Worm (Caenorhabditis elegans) whole organism, young adult: ENCODE data around the gene K01A2.6.

Experiments
- B0019.2 ChIP-seq: fragments of 200-800 bp; sonication (Bioruptor generic); conservative IDR thresholded peaks from 2 replicates; pipeline ENCODE4 v1.3.6; 2022; ENCODE audit warnings: missing genetic modification reagents, missing genetic modification characterization, missing compliant biosample characterization
- C06A6.2 ChIP-seq: fragments of 200-800 bp; sonication (Bioruptor generic); conservative IDR thresholded peaks from 2 replicates; pipeline ENCODE4 v1.3.6; 2022; ENCODE audit warnings: missing genetic modification characterization, missing compliant biosample characterization
- F10E7.11 ChIP-seq: sonication (generic microtip); optimal IDR thresholded peaks from 2 replicates; lab custom pipeline; 2017; ENCODE audit warnings: mild to moderate bottlenecking, missing genetic modification characterization, moderate library complexity, missing compliant biosample characterization
- F23B12.7 ChIP-seq: sonication (generic microtip); optimal IDR thresholded peaks from 2 replicates; lab custom pipeline; 2017; ENCODE audit warnings: missing genetic modification characterization, mild to moderate bottlenecking, missing compliant biosample characterization, antibody characterized with exemption, moderate library complexity; ENCODE audit not compliant: insufficient read depth
- F39B2.1 ChIP-seq: fragments of 200-800 bp; sonication (Bioruptor generic); IDR thresholded peaks from 2 replicates; pipeline ENCODE4 v1.3.6; 2022; ENCODE audit warnings: missing genetic modification reagents, missing genetic modification characterization, missing compliant biosample characterization
- F55B11.4 ChIP-seq: sonication (generic microtip); optimal IDR thresholded peaks from 2 replicates; lab custom pipeline; 2016; ENCODE audit warnings: missing compliant biosample characterization, missing genetic modification characterization, borderline replicate concordance; ENCODE audit not compliant: insufficient read depth
- K12H6.12 ChIP-seq: fragments of 200-800 bp; sonication (Bioruptor generic); optimal IDR thresholded peaks from 2 replicates; lab custom pipeline; 2018; ENCODE audit warnings: mild to moderate bottlenecking, missing genetic modification characterization, missing compliant biosample characterization
- T26A5.8 ChIP-seq: sonication (generic microtip); optimal IDR thresholded peaks from 2 replicates; lab custom pipeline; 2016; ENCODE audit warnings: missing genetic modification characterization, missing compliant biosample characterization
- Y56A3A.18 ChIP-seq: fragments of 200-800 bp; sonication (Bioruptor generic); IDR thresholded peaks from 2 replicates; pipeline ENCODE4 v1.3.6; 2022; ENCODE audit warnings: missing genetic modification reagents, missing genetic modification characterization, missing compliant biosample characterization
- Y67H2A.10 ChIP-seq: fragments of 200-800 bp; sonication (Bioruptor generic); conservative IDR thresholded peaks from 2 replicates; pipeline ENCODE4 v1.3.6; 2022; ENCODE audit warnings: missing genetic modification reagents, missing genetic modification characterization, missing compliant biosample characterization
- aptf-3 ChIP-seq: fragments of 200-800 bp; sonication (Bioruptor generic); IDR thresholded peaks from 2 replicates; pipeline ENCODE4 v1.3.6; 2022; ENCODE audit warnings: missing genetic modification characterization, missing compliant biosample characterization
- athp-1 ChIP-seq: sonication (generic microtip); optimal IDR thresholded peaks from 2 replicates; lab custom pipeline; 2017; ENCODE audit warnings: mild to moderate bottlenecking, missing genetic modification characterization, missing compliant biosample characterization
- attf-6 ChIP-seq: fragments of 200-800 bp; sonication (Bioruptor generic); IDR thresholded peaks from 2 replicates; pipeline ENCODE4 v1.3.6; 2022; ENCODE audit warnings: missing genetic modification reagents, missing genetic modification characterization, missing compliant biosample characterization
- bed-2 ChIP-seq: fragments of 200-800 bp; sonication (Bioruptor generic); IDR thresholded peaks from 2 replicates; pipeline ENCODE4 v1.3.6; 2022; ENCODE audit warnings: missing genetic modification reagents, missing genetic modification characterization, missing compliant biosample characterization
- cebp-1 ChIP-seq, 2 experiments: fragments of 200-800 bp in 1 of 2; sonication (Bioruptor generic) in 1 of 2; sonication (generic microtip) in 1 of 2; IDR thresholded peaks in 1 of 2; optimal IDR thresholded peaks in 1 of 2; 2 replicates each; pipeline versions ENCODE4 v1.3.6 to Lab custom; 2017 to 2022; ENCODE audit warnings: missing compliant biosample characterization in 2 of 2, missing genetic modification characterization in 2 of 2, mild to moderate bottlenecking in 1 of 2, missing genetic modification reagents in 1 of 2, moderate library complexity in 1 of 2
- ceh-100 ChIP-seq: fragments of 200-800 bp; sonication (Bioruptor generic); IDR thresholded peaks from 2 replicates; pipeline ENCODE4 v1.3.6; 2022; ENCODE audit warnings: missing genetic modification reagents, missing genetic modification characterization, missing compliant biosample characterization
- ceh-40 ChIP-seq: fragments of 200-800 bp; sonication (Bioruptor generic); IDR thresholded peaks from 2 replicates; pipeline ENCODE4 v1.3.6; 2022; ENCODE audit warnings: missing genetic modification characterization, missing compliant biosample characterization
- chd-7 ChIP-seq: sonication (generic microtip); optimal IDR thresholded peaks from 2 replicates; lab custom pipeline; 2016; ENCODE audit warnings: mild to moderate bottlenecking, missing genetic modification characterization, moderate library complexity, missing compliant biosample characterization
- ekl-4 ChIP-seq: fragments of 200-800 bp; sonication (Bioruptor generic); IDR thresholded peaks from 2 replicates; pipeline ENCODE4 v1.3.6; 2022; ENCODE audit warnings: missing genetic modification reagents, missing genetic modification characterization, missing compliant biosample characterization
- ets-4 ChIP-seq: fragments of 200-800 bp; sonication (Bioruptor generic); optimal IDR thresholded peaks from 2 replicates; lab custom pipeline; 2018; ENCODE audit warnings: mild to moderate bottlenecking, missing genetic modification characterization, missing compliant biosample characterization
- hmg-1.2 ChIP-seq: fragments of 200-800 bp; sonication (Bioruptor generic); IDR thresholded peaks from 2 replicates; pipeline ENCODE4 v1.3.6; 2022; ENCODE audit warnings: missing genetic modification reagents, missing genetic modification characterization, missing compliant biosample characterization
- let-607 ChIP-seq, 2 experiments: fragments of 200-800 bp in 1 of 2; sonication (Bioruptor generic) in 1 of 2; sonication (generic microtip) in 1 of 2; optimal IDR thresholded peaks; 2 replicates each; lab custom pipeline; 2016 to 2018; ENCODE audit warnings: mild to moderate bottlenecking in 2 of 2, missing compliant biosample characterization in 2 of 2, missing genetic modification characterization in 2 of 2, moderate library complexity in 2 of 2, missing genotype in 1 of 2
- lin-35 ChIP-seq, 3 experiments: fragments of 150-350 bp in 2 of 3; sonication (generic microtip) in 1 of 3; optimal IDR thresholded peaks; 2 replicates each; lab custom pipeline; 2014 to 2018; ENCODE audit warnings: missing biosample characterization in 3 of 3, missing genetic modification characterization in 3 of 3, missing genetic modification reagents in 3 of 3
- lin-54 ChIP-seq: fragments of 200-800 bp; sonication (Bioruptor generic); optimal IDR thresholded peaks from 2 replicates; lab custom pipeline; 2018; ENCODE audit warnings: mild to moderate bottlenecking, missing genetic modification characterization, missing compliant biosample characterization
- madf-6 ChIP-seq: fragments of 200-800 bp; sonication (Bioruptor generic); IDR thresholded peaks from 2 replicates; pipeline ENCODE4 v1.3.6; 2022; ENCODE audit warnings: missing genetic modification reagents, missing genetic modification characterization, missing compliant biosample characterization
- madf-8 ChIP-seq: fragments of 200-800 bp; sonication (Bioruptor generic); conservative IDR thresholded peaks from 2 replicates; pipeline ENCODE4 v1.3.6; 2022; ENCODE audit warnings: missing genetic modification reagents, missing genetic modification characterization, missing compliant biosample characterization
- mcd-1 ChIP-seq: fragments of 200-800 bp; sonication (Bioruptor generic); IDR thresholded peaks from 2 replicates; pipeline ENCODE4 v1.3.6; 2022; ENCODE audit warnings: missing genetic modification reagents, missing genetic modification characterization, missing compliant biosample characterization
- mel-28 ChIP-seq: sonication (generic microtip); optimal IDR thresholded peaks from 2 replicates; lab custom pipeline; 2016; ENCODE audit warnings: borderline replicate concordance, mild to moderate bottlenecking, missing genetic modification characterization, missing compliant biosample characterization
- nfyb-1 ChIP-seq: fragments of 200-800 bp; sonication (Bioruptor generic); IDR thresholded peaks from 2 replicates; pipeline ENCODE4 v1.3.6; 2022; ENCODE audit warnings: missing genetic modification reagents, missing genetic modification characterization, missing compliant biosample characterization
- nhr-27 ChIP-seq: fragments of 200-800 bp; sonication (Bioruptor generic); optimal IDR thresholded peaks from 2 replicates; lab custom pipeline; 2018; ENCODE audit warnings: mild to moderate bottlenecking, missing genetic modification characterization, moderate library complexity, missing compliant biosample characterization
- nhr-80 ChIP-seq: sonication (generic microtip); optimal IDR thresholded peaks from 2 replicates; lab custom pipeline; 2016; ENCODE audit warnings: missing genetic modification characterization, missing compliant biosample characterization
- pha-4 ChIP-seq: fragments of 150-350 bp; sonication (generic microtip); optimal IDR thresholded peaks from 2 replicates; lab custom pipeline; 2014; ENCODE audit warnings: missing biosample characterization, missing genetic modification reagents, missing genetic modification characterization
- rcor-1 ChIP-seq: fragments of 200-800 bp; sonication (Bioruptor generic); IDR thresholded peaks from 2 replicates; pipeline ENCODE4 v1.3.6; 2022; ENCODE audit warnings: missing genetic modification reagents, missing genetic modification characterization, missing compliant biosample characterization
- repo-1 ChIP-seq: sonication (generic microtip); optimal IDR thresholded peaks from 2 replicates; lab custom pipeline; 2017; ENCODE audit warnings: mild to moderate bottlenecking, missing genetic modification characterization, missing compliant biosample characterization
- tbp1 ChIP-seq: fragments of 200-800 bp; sonication (Bioruptor generic); optimal IDR thresholded peaks from 2 replicates; lab custom pipeline; 2018; ENCODE audit warnings: mild to moderate bottlenecking, missing genetic modification characterization, missing compliant biosample characterization
- tbx-9 ChIP-seq: sonication (generic microtip); optimal IDR thresholded peaks from 2 replicates; lab custom pipeline; 2016; ENCODE audit warnings: borderline replicate concordance, missing genetic modification characterization, inconsistent platforms, missing compliant biosample characterization
- tlf-1 ChIP-seq: fragments of 200-800 bp; sonication (Bioruptor generic); optimal IDR thresholded peaks from 2 replicates; lab custom pipeline; 2018; ENCODE audit warnings: mild to moderate bottlenecking, missing genetic modification characterization, missing compliant biosample characterization
- ztf-26 ChIP-seq: sonication (generic microtip); optimal IDR thresholded peaks from 2 replicates; lab custom pipeline; 2017; ENCODE audit warnings: missing genetic modification characterization, missing compliant biosample characterization
- ztf-28 ChIP-seq: fragments of 200-800 bp; sonication (Bioruptor generic); IDR thresholded peaks from 2 replicates; pipeline ENCODE4 v1.3.6; 2022; ENCODE audit warnings: missing genetic modification reagents, missing genetic modification characterization, missing compliant biosample characterization
- ztf-3 ChIP-seq: fragments of 200-800 bp; sonication (Bioruptor generic); optimal IDR thresholded peaks from 2 replicates; lab custom pipeline; 2018; ENCODE audit warnings: mild to moderate bottlenecking, missing genetic modification characterization, missing compliant biosample characterization
- ztf-6 ChIP-seq: fragments of 200-800 bp; sonication (Bioruptor generic); IDR thresholded peaks from 2 replicates; pipeline ENCODE4 v1.3.6; 2022; ENCODE audit warnings: missing genetic modification reagents, missing genetic modification characterization, missing compliant biosample characterization

Gene K01A2.6

ce11 chrII:285627-286550 is 13.9 kb upstream of the K01A2.6 start, which contains the start of gene B0432.10 (continued):
- 0 out of 2 replicates have a peak, but pooled peaks have one; percentile 14 for TF ChIP-seq ceh-100 (GFP tag; lab: Robert Waterston, UW)
- no peak for TF ChIP-seq cebp-1 (GFP tag; IDR thresholded peaks at IDR 0.05; lab: Robert Waterston, UW)
- peak; percentile 65 for TF ChIP-seq cebp-1 (tag; optimal IDR thresholded peaks at IDR 0.05; lab: Kevin White, UChicago)
- TF ChIP-seq ztf-6 (GFP tag; lab: Robert Waterston, UW) = no peak
- no peak for TF ChIP-seq ceh-40 (GFP tag; lab: Robert Waterston, UW)
- peak; percentile 69; the same call in 1 of the 2 replicates for TF ChIP-seq nfyb-1
- TF ChIP-seq mel-28 = no peak
- peak; percentile 81 for TF ChIP-seq mcd-1 (GFP tag; lab: Robert Waterston, UW)
- TF ChIP-seq bed-2 (GFP tag; lab: Robert Waterston, UW) = no peak
- TF ChIP-seq F23B12.7 (tag; lab: Kevin White, UChicago) = peak; percentile 75
- TF ChIP-seq K12H6.12 (tag; lab: Kevin White, UChicago) = peak; percentile 44
- no peak for TF ChIP-seq T26A5.8 (tag; lab: Kevin White, UChicago)
- peak; percentile 31; the same call in 1 of the 2 replicates for TF ChIP-seq hmg-1.2 (GFP tag; lab: Robert Waterston, UW)
- peak; percentile 30 for TF ChIP-seq tbp1 (GFP tag; lab: Kevin White, UChicago)
- TF ChIP-seq attf-6 = no peak
- peak; percentile 7 for TF ChIP-seq tlf-1
- no peak for TF ChIP-seq Y67H2A.10 (GFP tag; lab: Robert Waterston, UW)
- no peak for TF ChIP-seq ztf-3
- TF ChIP-seq lin-35 (GFP tag; optimal IDR thresholded peaks at IDR 0.05; lab: Kevin White, UChicago) = peak in 1 of 3 experiments; percentile 96
- TF ChIP-seq athp-1 (tag; lab: Kevin White, UChicago) = no peak
- no peak for TF ChIP-seq B0019.2 (GFP tag; lab: Robert Waterston, UW)
- TF ChIP-seq rcor-1 (GFP tag; lab: Robert Waterston, UW) = peak; percentile 47
- no peak for TF ChIP-seq nhr-27 (tag; lab: Kevin White, UChicago)
- no peak for TF ChIP-seq F39B2.1 (GFP tag; lab: Robert Waterston, UW)
- TF ChIP-seq ets-4 = no peak
- peak; percentile 33; the same call in 1 of the 2 replicates for TF ChIP-seq ekl-4 (GFP tag; lab: Robert Waterston, UW)
- TF ChIP-seq pha-4 (tag; lab: Kevin White, UChicago) = no peak
- TF ChIP-seq chd-7 (tag; lab: Kevin White, UChicago) = no peak
- TF ChIP-seq, all 124 proteins: peak for 35

ce11 chrII:286551-286724 is 13.3 kb upstream of the K01A2.6 start, which contains the start of gene misc-1:
TSS of gene misc-1 (plus strand) at chrII:286625.
- no peak for TF ChIP-seq ztf-28 (GFP tag; lab: Robert Waterston, UW)
- TF ChIP-seq Y56A3A.18 (GFP tag; lab: Robert Waterston, UW) = no peak
- TF ChIP-seq repo-1 = no peak
- no peak for TF ChIP-seq ztf-26 (tag; lab: Kevin White, UChicago)
- no peak for TF ChIP-seq C06A6.2 (GFP tag; lab: Robert Waterston, UW)
- no peak for TF ChIP-seq ekl-4 (GFP tag; lab: Robert Waterston, UW)
- TF ChIP-seq let-607 (tag; optimal IDR thresholded peaks at IDR 0.05; lab: Kevin White, UChicago) = no peak
- TF ChIP-seq F55B11.4 (tag; lab: Kevin White, UChicago) = no peak
- no peak for TF ChIP-seq aptf-3
- no peak for TF ChIP-seq madf-6 (GFP tag; lab: Robert Waterston, UW)
- no peak for TF ChIP-seq nhr-80 (tag; lab: Kevin White, UChicago)
- no peak for TF ChIP-seq madf-8 (GFP tag; lab: Robert Waterston, UW)
- no peak for TF ChIP-seq F23B12.7 (tag; lab: Kevin White, UChicago)
- no peak for TF ChIP-seq lin-54 (GFP tag; lab: Kevin White, UChicago)
- TF ChIP-seq tbx-9 (tag; lab: Kevin White, UChicago) = no peak
- TF ChIP-seq F10E7.11 (tag; lab: Kevin White, UChicago) = no peak
- TF ChIP-seq attf-6 = no peak
- no peak for TF ChIP-seq ets-4
- TF ChIP-seq, all 124 proteins: peak for 0
